Worm (Caenorhabditis elegans) whole organism, L2 larva: Measurements from ENCODE around the gene C35C5.8.

Source experiments
- C34F6.9 ChIP-seq: fragments of 150-350 bp; optimal IDR thresholded peaks from 2 replicates; lab custom pipeline; 2014; ENCODE audit warnings: missing biosample characterization, missing genetic modification characterization
- R02D3.7 ChIP-seq: fragments of 150-350 bp; optimal IDR thresholded peaks from 2 replicates; lab custom pipeline; 2014; ENCODE audit warnings: missing biosample characterization, missing genetic modification characterization
- ZK546.5 ChIP-seq: sonication (generic microtip); optimal IDR thresholded peaks from 2 replicates; lab custom pipeline; 2017; ENCODE audit warnings: missing biosample characterization, missing genetic modification characterization
- aly-2 ChIP-seq: fragments of 150-350 bp; optimal IDR thresholded peaks from 2 replicates; lab custom pipeline; 2014; ENCODE audit warnings: missing biosample characterization, missing genetic modification characterization
- ama-1 ChIP-seq: fragments of 150-350 bp; optimal IDR thresholded peaks from 2 replicates; lab custom pipeline; 2018; ENCODE audit warnings: inconsistent platforms
- ceh-82 ChIP-seq: fragments of 150-350 bp; optimal IDR thresholded peaks from 2 replicates; lab custom pipeline; 2014; ENCODE audit warnings: missing biosample characterization, missing genetic modification characterization
- lin-13 ChIP-seq: fragments of 150-350 bp; optimal IDR thresholded peaks from 2 replicates; lab custom pipeline; 2014; ENCODE audit warnings: missing biosample characterization, missing genetic modification reagents, missing genetic modification characterization
- mdl-1 ChIP-seq, 2 experiments: fragments of 150-350 bp in 1 of 2; sonication (generic microtip) in 1 of 2; optimal IDR thresholded peaks; 2 replicates each; lab custom pipeline; 2017; ENCODE audit warnings: missing biosample characterization in 2 of 2, missing genetic modification characterization in 2 of 2
- nhr-237 ChIP-seq: fragments of 150-350 bp; optimal IDR thresholded peaks from 2 replicates; lab custom pipeline; 2014; ENCODE audit warnings: missing biosample characterization, missing genetic modification characterization
- nhr-25 ChIP-seq: fragments of 150-350 bp; sonication (generic microtip); optimal IDR thresholded peaks from 3 replicates; lab custom pipeline; 2014; ENCODE audit warnings: missing biosample characterization, missing genetic modification characterization
- nhr-77 ChIP-seq: fragments of 150-350 bp; optimal IDR thresholded peaks from 2 replicates; lab custom pipeline; 2014; ENCODE audit warnings: missing biosample characterization, missing genetic modification characterization
- skn-1 ChIP-seq: sonication (generic microtip); optimal IDR thresholded peaks from 2 replicates; lab custom pipeline; 2017; ENCODE audit warnings: missing biosample characterization, missing genetic modification characterization
- snpc-4 ChIP-seq: fragments of 150-350 bp; optimal IDR thresholded peaks from 2 replicates; lab custom pipeline; 2014; ENCODE audit warnings: missing biosample characterization, missing genetic modification characterization
- unc-62 ChIP-seq: fragments of 150-350 bp; optimal IDR thresholded peaks from 2 replicates; lab custom pipeline; 2014; ENCODE audit warnings: missing biosample characterization, missing genetic modification reagents, missing genetic modification characterization

DNA sequence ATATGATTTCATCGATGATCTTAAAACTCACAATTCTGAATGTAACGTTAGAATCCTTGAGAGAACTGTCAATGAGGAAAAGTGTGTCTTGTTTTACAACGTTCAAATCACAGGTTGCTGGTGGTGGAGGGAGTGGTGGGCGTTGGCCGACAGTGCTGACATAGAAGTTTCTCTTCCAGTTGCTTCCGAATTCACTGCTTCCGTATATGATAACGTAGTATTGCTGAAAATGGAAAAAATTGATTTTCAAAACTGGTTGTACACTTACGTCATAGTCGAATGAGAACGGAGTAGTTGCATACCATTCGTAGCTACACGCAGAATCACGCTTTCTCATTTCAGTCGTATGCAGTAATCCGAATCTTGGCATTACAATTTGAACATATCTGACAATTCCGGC, 41.6 kb upstream of the C35C5.8 start:
- TF ChIP-seq aly-2 (tag; lab: Kevin White, UChicago) (no peak), mdl-1 (tag; optimal IDR thresholded peaks at IDR 0.05; lab: Kevin White, UChicago) (no peak), C34F6.9 (tag; lab: Kevin White, UChicago) (no peak), snpc-4 (tag; lab: Kevin White, UChicago) (no peak), nhr-237 (tag; lab: Kevin White, UChicago) (no peak), ZK546.5 (tag; lab: Kevin White, UChicago) (no peak), unc-62 (GFP tag; lab: Kevin White, UChicago) (no peak), skn-1 (tag; lab: Kevin White, UChicago) (no peak), nhr-25 (tag; lab: Kevin White, UChicago) (no peak), lin-13 (GFP tag; lab: Kevin White, UChicago) (no peak), ama-1 (lab: Kevin White, UChicago) (no peak), R02D3.7 (tag; lab: Kevin White, UChicago) (no peak), ceh-82 (no peak), nhr-77 (tag; lab: Kevin White, UChicago) (no peak)
